Worm (Caenorhabditis elegans): Measurements from ENCODE around the gene skpt-1.

DNA sequence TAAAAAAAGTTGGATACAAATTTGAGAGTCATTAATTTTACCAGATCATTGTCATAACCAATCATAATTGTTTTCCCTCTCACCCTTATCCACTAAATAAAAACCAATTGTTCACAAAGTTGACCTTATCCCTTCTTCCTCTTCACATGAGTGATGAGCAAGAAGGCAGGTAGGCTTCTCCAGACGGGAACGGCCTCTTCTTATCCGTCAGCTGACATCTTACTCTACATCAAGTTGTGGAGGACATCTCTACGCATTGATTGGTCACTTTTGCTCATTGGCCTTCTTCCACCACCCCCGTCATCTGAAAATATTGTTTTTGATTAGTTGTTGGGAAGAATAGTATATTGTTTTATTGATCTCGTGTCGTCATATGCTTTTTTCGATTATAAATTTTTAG lies 38.1 kb upstream of the skpt-1 start:
- TF ChIP-seq unc-62 (GFP tag; optimal IDR thresholded peaks at IDR 0.05) (no peak), dpl-1 (GFP tag; optimal IDR thresholded peaks at IDR 0.05) (no peak), fos-1 (tag; optimal IDR thresholded peaks at IDR 0.05) (no peak)
